Worm (Caenorhabditis elegans) whole organism, late embryonic: ENCODE data around the gene C14C11.2.

Source experiments
- T23F11.4 ChIP-seq: fragments of 200-800 bp; sonication (Bioruptor generic); optimal IDR thresholded peaks from 2 replicates; lab custom pipeline; 2018; ENCODE audit warnings: mild to moderate bottlenecking, missing genetic modification characterization, missing compliant biosample characterization
- ama-1 ChIP-seq: fragments of 150-350 bp; optimal IDR thresholded peaks from 2 replicates; lab custom pipeline; 2014
- che-1 ChIP-seq: sonication (generic microtip); optimal IDR thresholded peaks from 2 replicates; lab custom pipeline; 2016; ENCODE audit warnings: mild to moderate bottlenecking, missing genetic modification characterization, missing compliant biosample characterization
- dmd-4 ChIP-seq: sonication (generic microtip); optimal IDR thresholded peaks from 2 replicates; lab custom pipeline; 2016; ENCODE audit warnings: borderline replicate concordance, missing genetic modification characterization, missing compliant biosample characterization
- dve-1 ChIP-seq: sonication (generic microtip); optimal IDR thresholded peaks from 2 replicates; lab custom pipeline; 2017; ENCODE audit warnings: antibody characterized with exemption, mild to moderate bottlenecking, missing genetic modification characterization, missing compliant biosample characterization
- eyg-1 ChIP-seq: sonication (generic microtip); optimal IDR thresholded peaks from 2 replicates; lab custom pipeline; 2016; ENCODE audit warnings: missing genotype, missing genetic modification characterization, missing compliant biosample characterization
- fkh-10 ChIP-seq: fragments of 150-350 bp; optimal IDR thresholded peaks from 2 replicates; lab custom pipeline; 2014; ENCODE audit warnings: missing biosample characterization, missing genetic modification reagents, missing genetic modification characterization
- nfya-1 ChIP-seq: sonication (generic microtip); optimal IDR thresholded peaks from 2 replicates; lab custom pipeline; 2017; ENCODE audit warnings: missing genetic modification characterization, mild to moderate bottlenecking, missing compliant biosample characterization, antibody characterized with exemption, moderate library complexity
- pag-3 ChIP-seq: sonication (generic microtip); optimal IDR thresholded peaks from 2 replicates; lab custom pipeline; 2016; ENCODE audit warnings: missing compliant biosample characterization, missing genetic modification characterization, borderline replicate concordance
- pqm-1 ChIP-seq: sonication (generic microtip); optimal IDR thresholded peaks from 2 replicates; lab custom pipeline; 2016; ENCODE audit warnings: missing genetic modification characterization, missing compliant biosample characterization
- rnt-1 ChIP-seq: sonication (generic microtip); optimal IDR thresholded peaks from 2 replicates; lab custom pipeline; 2016; ENCODE audit warnings: missing genetic modification characterization, missing compliant biosample characterization
- tbx-2 ChIP-seq: sonication (generic microtip); optimal IDR thresholded peaks from 2 replicates; lab custom pipeline; 2016; ENCODE audit warnings: missing genetic modification characterization, missing compliant biosample characterization

ce11 chrV:5614724-5615123 is 46.2 kb upstream of the C14C11.2 start, which contains the start of gene M03E7.3:
- no peak for TF ChIP-seq T23F11.4 (GFP tag; lab: Kevin White, UChicago)
- no peak for TF ChIP-seq nfya-1 (tag; lab: Kevin White, UChicago)
- TF ChIP-seq ama-1, result no peak
- TF ChIP-seq rnt-1 (tag; lab: Kevin White, UChicago), result no peak
- TF ChIP-seq eyg-1 (tag; lab: Kevin White, UChicago), result no peak
- TF ChIP-seq fkh-10, result no peak
- no peak for TF ChIP-seq tbx-2 (tag; lab: Kevin White, UChicago)
- TF ChIP-seq pag-3, result no peak
- TF ChIP-seq dmd-4 (tag; lab: Kevin White, UChicago), result no peak
- no peak for TF ChIP-seq pqm-1 (tag; lab: Kevin White, UChicago)
- TF ChIP-seq che-1 (tag; lab: Kevin White, UChicago), result no peak
- TF ChIP-seq dve-1 (tag; lab: Kevin White, UChicago), result no peak
